Fruit fly (Drosophila melanogaster) whole organism, embryonic: ENCODE measurements around the gene Mical.

ENCODE experiments used
- Abd-B ChIP-seq: fragments of 200-800 bp; sonication (Bioruptor generic); optimal IDR thresholded peaks from 2 replicates; lab custom pipeline; 2018; ENCODE audit warnings: missing biosample characterization, mild to moderate bottlenecking, missing genetic modification characterization, moderate library complexity
- Atf-2 ChIP-seq: fragments of 200-800 bp; sonication (Bioruptor generic); optimal IDR thresholded peaks from 2 replicates; lab custom pipeline; 2016; ENCODE audit warnings: missing biosample characterization, missing genetic modification characterization
- CG10209 ChIP-seq: fragments of 200-800 bp; sonication (Bioruptor generic); optimal IDR thresholded peaks from 3 replicates; lab custom pipeline; 2017; ENCODE audit warnings: missing biosample characterization, mild to moderate bottlenecking, missing genetic modification characterization, missing genetic modification reagents
- CG11560 ChIP-seq: fragments of 200-800 bp; sonication (Bioruptor generic); IDR thresholded peaks from 3 replicates; pipeline ENCODE4 v1.3.6; 2022; ENCODE audit warnings: missing biosample characterization, missing genetic modification characterization
- CG12071 ChIP-seq: fragments of 200-800 bp; sonication (Bioruptor generic); optimal IDR thresholded peaks from 3 replicates; lab custom pipeline; 2018; ENCODE audit warnings: missing biosample characterization, mild to moderate bottlenecking, missing genetic modification characterization
- CG13775 ChIP-seq: fragments of 200-800 bp; sonication (Bioruptor generic); optimal IDR thresholded peaks from 3 replicates; lab custom pipeline; 2017; ENCODE audit warnings: missing biosample characterization, mild to moderate bottlenecking, missing genetic modification characterization
- CG30020 ChIP-seq: fragments of 200-800 bp; optimal IDR thresholded peaks from 2 replicates; lab custom pipeline; 2019; ENCODE audit warnings: missing biosample characterization, mild to moderate bottlenecking, missing genetic modification characterization, moderate library complexity
- CG3995 ChIP-seq: fragments of 200-800 bp; sonication (Bioruptor generic); optimal IDR thresholded peaks from 3 replicates; lab custom pipeline; 2016; ENCODE audit warnings: missing biosample characterization, missing genetic modification characterization
- CG4424 ChIP-seq: fragments of 200-800 bp; sonication (Bioruptor generic); optimal IDR thresholded peaks from 3 replicates; lab custom pipeline; 2016; ENCODE audit warnings: missing biosample characterization, missing genetic modification characterization
- CG6272 ChIP-seq: fragments of 200-800 bp; sonication (Bioruptor generic); IDR thresholded peaks from 2 replicates; pipeline ENCODE4 v1.3.6; 2022; ENCODE audit warnings: missing biosample characterization, missing genetic modification characterization
- CG6765 ChIP-seq: fragments of 200-800 bp; sonication (Bioruptor generic); optimal IDR thresholded peaks from 3 replicates; lab custom pipeline; 2017; ENCODE audit warnings: missing biosample characterization, mild to moderate bottlenecking, missing genetic modification characterization
- CG7928 ChIP-seq: fragments of 200-800 bp; sonication (Bioruptor generic); optimal IDR thresholded peaks from 2 replicates; lab custom pipeline; 2017; ENCODE audit warnings: missing biosample characterization, mild to moderate bottlenecking, missing genetic modification characterization
- CG8281 ChIP-seq: fragments of 200-800 bp; sonication (Bioruptor generic); optimal IDR thresholded peaks from 2 replicates; lab custom pipeline; 2018; ENCODE audit warnings: missing biosample characterization, mild to moderate bottlenecking, missing genetic modification characterization, moderate library complexity
- CG9932 ChIP-seq: fragments of 200-800 bp; sonication (Bioruptor generic); IDR thresholded peaks from 2 replicates; pipeline ENCODE4 v1.3.6; 2022; ENCODE audit warnings: missing biosample characterization, missing genetic modification characterization
- CkIIα-i1 ChIP-seq: fragments of 200-800 bp; sonication (Bioruptor generic); IDR thresholded peaks from 2 replicates; pipeline ENCODE4 v1.3.6; 2022; ENCODE audit warnings: missing biosample characterization, missing genetic modification characterization
- Dbx ChIP-seq: fragments of 200-800 bp; sonication (Bioruptor generic); IDR thresholded peaks from 3 replicates; pipeline ENCODE4 v1.3.6; 2022; ENCODE audit warnings: missing biosample characterization, missing genetic modification characterization
- Dek ChIP-seq: fragments of 200-800 bp; sonication (Bioruptor generic); optimal IDR thresholded peaks from 3 replicates; lab custom pipeline; 2019; ENCODE audit warnings: missing biosample characterization, mild to moderate bottlenecking, missing genetic modification characterization, moderate library complexity
- E2f1 ChIP-seq: fragments of 200-800 bp; sonication (Bioruptor generic); IDR thresholded peaks from 2 replicates; pipeline ENCODE4 v1.3.6; 2022; ENCODE audit warnings: missing biosample characterization, missing genetic modification characterization
- Eip74EF ChIP-seq, 2 experiments: fragments of 200-800 bp in 1 of 2; fragments of >200 bp in 1 of 2; sonication (Bioruptor generic) in 1 of 2; optimal IDR thresholded peaks; 2 replicates each; lab custom pipeline; 2017 to 2019; ENCODE audit warnings: missing biosample characterization in 2 of 2, missing genetic modification characterization in 2 of 2, mild to moderate bottlenecking in 1 of 2, moderate library complexity in 1 of 2
- Hand ChIP-seq: fragments of 200-800 bp; sonication (Bioruptor generic); optimal IDR thresholded peaks from 2 replicates; lab custom pipeline; 2017; ENCODE audit warnings: mild to moderate bottlenecking, missing biosample characterization, missing genetic modification reagents, missing genetic modification characterization
- Hey ChIP-seq: fragments of 200-800 bp; sonication (Bioruptor generic); optimal IDR thresholded peaks from 3 replicates; lab custom pipeline; 2018; ENCODE audit warnings: missing biosample characterization, mild to moderate bottlenecking, missing genetic modification characterization
- Kr ChIP-seq: fragments of 200-800 bp; sonication (Bioruptor generic); optimal IDR thresholded peaks from 2 replicates; lab custom pipeline; 2017; ENCODE audit warnings: missing biosample characterization, mild to moderate bottlenecking, missing genetic modification characterization
- Lim3 ChIP-seq: fragments of 200-800 bp; sonication (Bioruptor generic); IDR thresholded peaks from 2 replicates; pipeline ENCODE4 v1.3.6; 2022; ENCODE audit warnings: missing biosample characterization, missing genetic modification characterization
- MTF-1 ChIP-seq: fragments of 200-800 bp; sonication (Bioruptor generic); optimal IDR thresholded peaks from 2 replicates; lab custom pipeline; 2018; ENCODE audit warnings: missing biosample characterization, mild to moderate bottlenecking, missing genetic modification characterization, borderline replicate concordance
- NFAT ChIP-seq: fragments of 200-800 bp; sonication (Bioruptor generic); IDR thresholded peaks from 2 replicates; pipeline ENCODE4 v1.3.6; 2022; ENCODE audit warnings: missing biosample characterization, missing genetic modification characterization
- Poxn ChIP-seq: fragments of 200-800 bp; sonication (Bioruptor generic); IDR thresholded peaks from 2 replicates; pipeline ENCODE4 v1.3.6; 2022; ENCODE audit warnings: missing biosample characterization, missing genetic modification characterization
- Scr ChIP-seq: fragments of 200-800 bp; sonication (Bioruptor generic); IDR thresholded peaks from 2 replicates; pipeline ENCODE4 v1.3.6; 2022; ENCODE audit warnings: missing biosample characterization, missing genetic modification characterization; ENCODE audit not compliant: partially characterized antibody
- Sry-δ ChIP-seq: fragments of 200-800 bp; sonication (Bioruptor generic); optimal IDR thresholded peaks from 2 replicates; lab custom pipeline; 2016; ENCODE audit warnings: missing biosample characterization, missing genetic modification characterization
- amos ChIP-seq: fragments of 200-800 bp; sonication (Bioruptor generic); IDR thresholded peaks from 2 replicates; pipeline ENCODE4 v1.3.6; 2022; ENCODE audit warnings: missing biosample characterization, missing genetic modification characterization; ENCODE audit not compliant: partially characterized antibody
- emc ChIP-seq: fragments of 200-800 bp; sonication (Bioruptor generic); optimal IDR thresholded peaks from 2 replicates; lab custom pipeline; 2016; ENCODE audit warnings: missing biosample characterization, missing genetic modification characterization
- esg ChIP-seq: fragments of 200-800 bp; sonication (Bioruptor generic); conservative IDR thresholded peaks from 2 replicates; pipeline ENCODE4 v1.3.6; 2022; ENCODE audit warnings: missing biosample characterization, missing genetic modification characterization
- fd64A ChIP-seq: fragments of 200-800 bp; sonication (Bioruptor generic); optimal IDR thresholded peaks from 3 replicates; lab custom pipeline; 2018; ENCODE audit warnings: missing biosample characterization, mild to moderate bottlenecking, missing genetic modification characterization
- fd96Cb ChIP-seq: fragments of 200-800 bp; sonication (Bioruptor generic); optimal IDR thresholded peaks from 2 replicates; lab custom pipeline; 2018; ENCODE audit warnings: missing biosample characterization, mild to moderate bottlenecking, missing genetic modification characterization, moderate library complexity
- gt ChIP-seq: fragments of 200-800 bp; sonication (Bioruptor generic); IDR thresholded peaks from 2 replicates; pipeline ENCODE4 v1.3.6; 2022; ENCODE audit warnings: missing biosample characterization, missing genetic modification characterization
- h ChIP-seq: fragments of >200 bp; optimal IDR thresholded peaks from 2 replicates; lab custom pipeline; 2017
- jing ChIP-seq: fragments of 200-800 bp; sonication (Bioruptor generic); optimal IDR thresholded peaks from 2 replicates; lab custom pipeline; 2018; ENCODE audit warnings: missing biosample characterization, mild to moderate bottlenecking, missing genetic modification characterization
- lbe ChIP-seq: fragments of 200-800 bp; sonication (Bioruptor generic); optimal IDR thresholded peaks from 2 replicates; lab custom pipeline; 2016; ENCODE audit warnings: missing biosample characterization, mild to moderate bottlenecking, missing genetic modification characterization
- luna ChIP-seq: fragments of 200-800 bp; sonication (Bioruptor generic); optimal IDR thresholded peaks from 2 replicates; lab custom pipeline; 2016; ENCODE audit warnings: missing biosample characterization, missing genetic modification characterization
- nau ChIP-seq: fragments of 200-800 bp; sonication (Bioruptor generic); optimal IDR thresholded peaks from 3 replicates; lab custom pipeline; 2017; ENCODE audit warnings: missing biosample characterization, mild to moderate bottlenecking, missing genetic modification characterization, missing genetic modification reagents
- onecut ChIP-seq: fragments of 200-800 bp; sonication (Bioruptor generic); IDR thresholded peaks from 2 replicates; pipeline ENCODE4 v1.3.6; 2022; ENCODE audit warnings: missing biosample characterization, missing genetic modification characterization
- org-1 ChIP-seq: fragments of 200-800 bp; sonication (Bioruptor generic); optimal IDR thresholded peaks from 2 replicates; lab custom pipeline; 2017; ENCODE audit warnings: missing biosample characterization, missing genetic modification characterization
- p53 ChIP-seq: fragments of 200-800 bp; sonication (Bioruptor generic); optimal IDR thresholded peaks from 2 replicates; lab custom pipeline; 2016; ENCODE audit warnings: missing biosample characterization, missing genetic modification characterization
- pb ChIP-seq: fragments of 200-800 bp; sonication (Bioruptor generic); optimal IDR thresholded peaks from 3 replicates; lab custom pipeline; 2016; ENCODE audit warnings: missing biosample characterization, missing genetic modification characterization
- ranshi ChIP-seq: fragments of 200-800 bp; sonication (Bioruptor generic); IDR thresholded peaks from 2 replicates; pipeline ENCODE4 v1.3.6; 2022; ENCODE audit warnings: missing biosample characterization, missing genetic modification characterization
- sd ChIP-seq: fragments of 200-800 bp; sonication (Bioruptor generic); optimal IDR thresholded peaks from 3 replicates; lab custom pipeline; 2018; ENCODE audit warnings: missing biosample characterization, mild to moderate bottlenecking, missing genetic modification characterization, moderate library complexity
- sob ChIP-seq: fragments of 200-800 bp; sonication (Bioruptor generic); IDR thresholded peaks from 2 replicates; pipeline ENCODE4 v1.3.6; 2022; ENCODE audit warnings: missing biosample characterization, missing genetic modification characterization
- tin ChIP-seq: fragments of 200-800 bp; sonication (Bioruptor generic); optimal IDR thresholded peaks from 3 replicates; lab custom pipeline; 2016; ENCODE audit warnings: missing biosample characterization, missing genetic modification characterization
- vnd ChIP-seq: fragments of 200-800 bp; sonication (Bioruptor generic); IDR thresholded peaks from 3 replicates; pipeline ENCODE4 v1.3.6; 2022; ENCODE audit warnings: missing biosample characterization, missing genetic modification characterization; ENCODE audit not compliant: partially characterized antibody
- wek ChIP-seq: fragments of 200-800 bp; sonication (Bioruptor generic); optimal IDR thresholded peaks from 3 replicates; lab custom pipeline; 2018; ENCODE audit warnings: missing biosample characterization, mild to moderate bottlenecking, missing genetic modification characterization, moderate library complexity

The Mical gene

DNA sequence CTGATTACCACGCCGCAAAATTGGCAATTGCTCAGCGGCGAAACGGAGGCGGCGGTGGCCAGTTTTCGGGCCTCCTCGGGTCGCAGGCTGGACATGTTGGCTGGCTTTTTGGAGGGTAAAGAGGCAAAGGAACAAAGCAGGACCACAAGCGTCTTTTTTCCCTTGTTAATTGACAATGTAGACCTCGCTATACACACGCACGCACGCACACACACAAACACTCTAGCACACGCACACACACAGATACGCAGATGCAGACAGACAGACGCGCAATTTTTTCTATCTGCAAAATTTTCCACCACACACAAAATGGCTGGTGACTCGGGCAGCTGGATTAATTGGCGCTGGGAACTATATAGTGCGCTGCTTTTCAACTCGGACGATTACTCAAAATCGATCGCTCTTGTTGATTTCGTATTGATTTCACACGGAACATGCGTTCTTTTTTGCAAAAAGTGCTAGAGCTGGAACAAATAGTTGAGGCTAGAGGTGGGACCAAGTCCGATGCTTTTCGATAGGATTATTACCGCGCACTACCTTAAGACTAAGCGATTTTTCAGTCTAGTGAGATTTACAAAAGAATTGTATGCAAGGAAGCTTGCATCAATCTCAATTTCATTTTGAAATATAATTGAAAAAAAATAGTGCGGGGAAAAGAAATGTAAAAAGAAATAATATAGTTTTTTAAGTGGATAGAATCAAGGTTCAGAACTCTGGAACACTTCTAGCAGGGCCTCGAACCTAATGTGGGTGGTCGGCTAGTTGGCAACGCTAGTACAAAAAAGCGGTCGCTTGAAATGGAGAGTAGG lies 56.9 kb downstream of the Mical start, which contains the start of gene Art4 (continued):
- TF ChIP-seq tin (no peak), CG9932 (GFP tag; lab: Robert Waterston, UW) (peak; percentile 63), CkIIα-i1 (GFP tag; lab: Robert Waterston, UW) (no peak), CG3995 (GFP tag; lab: Kevin White, UChicago) (peak; percentile 4), Abd-B (GFP tag; lab: Kevin White, UChicago) (no peak), CG4424 (GFP tag; lab: Kevin White, UChicago) (no peak), CG7928 (GFP tag; lab: Kevin White, UChicago) (peak; percentile 39), nau (GFP tag; lab: Kevin White, UChicago) (no peak), org-1 (GFP tag; lab: Kevin White, UChicago) (no peak), fd64A (GFP tag; lab: Kevin White, UChicago) (no peak), ranshi (GFP tag; lab: Robert Waterston, UW) (no peak), CG12071 (GFP tag; lab: Kevin White, UChicago) (no peak), Scr (GFP tag; lab: Robert Waterston, UW) (peak; percentile 76), E2f1 (GFP tag; lab: Robert Waterston, UW) (no peak), CG11560 (tag; lab: Robert Waterston, UW) (0 out of 3 replicates have a peak, but pooled peaks have one; percentile 26), CG13775 (peak; percentile 30), wek (no peak), CG6272 (GFP tag; lab: Robert Waterston, UW) (peak; percentile 54; the same call in 1 of the 2 replicates), onecut (GFP tag; lab: Robert Waterston, UW) (peak; percentile 86), Sry-δ (GFP tag; lab: Kevin White, UChicago) (peak; percentile 95), jing (GFP tag; lab: Kevin White, UChicago) (no peak), Hey (tag; lab: Kevin White, UChicago) (no peak), vnd (GFP tag; lab: Robert Waterston, UW) (peak; percentile 44; the same call in 2 of the 3 replicates), fd96Cb (tag; lab: Kevin White, UChicago) (no peak), Lim3 (no peak), Dbx (GFP tag; lab: Robert Waterston, UW) (peak; percentile 61; the same call in 2 of the 3 replicates), Hand (no peak), sd (tag; lab: Kevin White, UChicago) (no peak), Dek (tag; lab: Kevin White, UChicago) (peak; percentile 41), sob (GFP tag; lab: Robert Waterston, UW) (no peak), h (no peak), CG10209 (GFP tag; lab: Kevin White, UChicago) (no peak), Kr (GFP tag; lab: Kevin White, UChicago) (no peak), CG8281 (tag; lab: Kevin White, UChicago) (no peak), esg (GFP tag; lab: Robert Waterston, UW) (0 out of 2 replicates have a peak, but pooled peaks have one; percentile 6), Poxn (GFP tag; lab: Robert Waterston, UW) (no peak), gt (GFP tag; lab: Robert Waterston, UW) (no peak), CG6765 (GFP tag; lab: Kevin White, UChicago) (no peak), p53 (no peak), NFAT (peak; percentile 37; the same call in 1 of the 2 replicates), CG30020 (tag; lab: Kevin White, UChicago) (peak; percentile 43), Eip74EF (GFP tag; optimal IDR thresholded peaks at IDR 0.05; lab: Kevin White, UChicago) (no peak), emc (GFP tag; lab: Kevin White, UChicago) (no peak), amos (GFP tag; lab: Robert Waterston, UW) (peak; percentile 68), pb (GFP tag; lab: Kevin White, UChicago) (no peak), MTF-1 (GFP tag; lab: Kevin White, UChicago) (no peak), luna (GFP tag; lab: Kevin White, UChicago) (no peak), Atf-2 (GFP tag; lab: Kevin White, UChicago) (no peak), lbe (no peak)
